Worm (Caenorhabditis elegans) whole organism, L1 larva: Measurements from ENCODE around the gene sru-2.

Experiments used
- C04F5.9 ChIP-seq: sonication (generic microtip); optimal IDR thresholded peaks from 2 replicates; lab custom pipeline; 2016; ENCODE audit warnings: missing genetic modification characterization, missing compliant biosample characterization
- C34B4.2 ChIP-seq: sonication (generic microtip); optimal IDR thresholded peaks from 2 replicates; lab custom pipeline; 2017; ENCODE audit warnings: mild to moderate bottlenecking, missing genetic modification characterization, missing compliant biosample characterization
- F16B12.6 ChIP-seq: fragments of 150-350 bp; optimal IDR thresholded peaks from 2 replicates; lab custom pipeline; 2014; ENCODE audit warnings: missing biosample characterization, missing genetic modification characterization
- Y116A8C.19 ChIP-seq: sonication (generic microtip); optimal IDR thresholded peaks from 2 replicates; lab custom pipeline; 2016; ENCODE audit warnings: missing compliant biosample characterization, missing genetic modification characterization, borderline replicate concordance
- aly-2 ChIP-seq: fragments of 150-350 bp; optimal IDR thresholded peaks from 2 replicates; lab custom pipeline; 2014; ENCODE audit warnings: missing biosample characterization, missing genetic modification characterization
- ama-1 ChIP-seq: fragments of 150-350 bp; optimal IDR thresholded peaks from 2 replicates; lab custom pipeline; 2014
- ceh-90 ChIP-seq: sonication (generic microtip); optimal IDR thresholded peaks from 2 replicates; lab custom pipeline; 2016; ENCODE audit warnings: missing genetic modification characterization, missing compliant biosample characterization
- dsc-1 ChIP-seq: sonication (generic microtip); optimal IDR thresholded peaks from 2 replicates; lab custom pipeline; 2016; ENCODE audit warnings: mild to moderate bottlenecking, missing genetic modification characterization, missing compliant biosample characterization
- efl-1 ChIP-seq, 4 experiments: fragments of 150-350 bp; optimal IDR thresholded peaks in 3 of 4; peaks in 1 of 4; 1 replicate in 1 of 4; 2 replicates in 3 of 4; lab custom pipeline; 2014; ENCODE audit warnings: missing biosample characterization in 2 of 4, missing genetic modification characterization in 2 of 4, missing genetic modification reagents in 2 of 4
- egl-13 ChIP-seq: sonication (generic microtip); optimal IDR thresholded peaks from 2 replicates; lab custom pipeline; 2016; ENCODE audit warnings: missing genotype, missing genetic modification reagents, missing genetic modification characterization, missing compliant biosample characterization
- egl-27 ChIP-seq, 2 experiments: fragments of 150-350 bp in 1 of 2; sonication (generic microtip); optimal IDR thresholded peaks; 3 replicates each; lab custom pipeline; 2017 to 2018; ENCODE audit warnings: missing biosample characterization in 2 of 2, missing genetic modification characterization in 2 of 2, missing genetic modification reagents in 2 of 2
- elt-2 ChIP-seq: sonication (generic microtip); optimal IDR thresholded peaks from 2 replicates; lab custom pipeline; 2016; ENCODE audit warnings: missing genetic modification characterization, mild to moderate bottlenecking, inconsistent platforms, missing compliant biosample characterization, missing genetic modification reagents
- fkh-10 ChIP-seq: sonication (generic microtip); optimal IDR thresholded peaks from 2 replicates; lab custom pipeline; 2017; ENCODE audit warnings: missing biosample characterization, missing genetic modification reagents, missing genetic modification characterization
- lin-13 ChIP-seq: fragments of 150-350 bp; optimal IDR thresholded peaks from 2 replicates; lab custom pipeline; 2014; ENCODE audit warnings: missing biosample characterization, missing genetic modification reagents, missing genetic modification characterization
- lin-14 ChIP-seq: fragments of 200-800 bp; sonication (Bioruptor generic); optimal IDR thresholded peaks from 2 replicates; lab custom pipeline; 2018; ENCODE audit warnings: mild to moderate bottlenecking, missing genetic modification characterization, moderate library complexity, missing compliant biosample characterization
- lsy-2 ChIP-seq, 2 experiments: fragments of 150-350 bp; optimal IDR thresholded peaks; 2 replicates each; lab custom pipeline; 2014; ENCODE audit warnings: missing biosample characterization in 2 of 2, missing genetic modification characterization in 2 of 2
- nhr-19 ChIP-seq: fragments of 200-800 bp; sonication (Bioruptor generic); conservative IDR thresholded peaks from 2 replicates; pipeline ENCODE4 v1.3.6; 2022; ENCODE audit warnings: missing genetic modification characterization, missing compliant biosample characterization
- nhr-28 ChIP-seq: fragments of 150-350 bp; optimal IDR thresholded peaks from 2 replicates; lab custom pipeline; 2014; ENCODE audit warnings: missing biosample characterization, missing genetic modification characterization
- nhr-47 ChIP-seq: sonication (generic microtip); optimal IDR thresholded peaks from 2 replicates; lab custom pipeline; 2016; ENCODE audit warnings: mild to moderate bottlenecking, missing genetic modification characterization, moderate library complexity, missing compliant biosample characterization
- nhr-84 ChIP-seq: sonication (generic microtip); optimal IDR thresholded peaks from 2 replicates; lab custom pipeline; 2017; ENCODE audit warnings: missing biosample characterization, missing genetic modification characterization
- nhr-85 ChIP-seq: sonication (generic microtip); peaks from one replicate; lab custom pipeline; 2016; ENCODE audit warnings: missing genetic modification characterization, inconsistent platforms, missing compliant biosample characterization
- skn-1 ChIP-seq: fragments of 150-350 bp; optimal IDR thresholded peaks from 2 replicates; lab custom pipeline; 2014; ENCODE audit warnings: missing biosample characterization, missing genetic modification characterization
- sox-4 ChIP-seq: sonication (generic microtip); optimal IDR thresholded peaks from 2 replicates; lab custom pipeline; 2016; ENCODE audit warnings: missing genetic modification characterization, missing compliant biosample characterization
- tlp-1 ChIP-seq: fragments of 150-350 bp; optimal IDR thresholded peaks from 2 replicates; lab custom pipeline; 2014; ENCODE audit warnings: missing biosample characterization, missing genetic modification characterization
- unc-130 ChIP-seq: fragments of 150-350 bp; optimal IDR thresholded peaks from 2 replicates; lab custom pipeline; 2017; ENCODE audit warnings: missing biosample characterization, missing genetic modification characterization, inconsistent platforms
- unc-62 ChIP-seq: fragments of 150-350 bp; optimal IDR thresholded peaks from 2 replicates; lab custom pipeline; 2014; ENCODE audit warnings: missing biosample characterization, missing genetic modification reagents, missing genetic modification characterization
- unc-98 ChIP-seq: fragments of 200-800 bp; sonication (Bioruptor generic); IDR thresholded peaks from 2 replicates; pipeline ENCODE4 v1.3.6; 2022; ENCODE audit warnings: missing genetic modification characterization, missing compliant biosample characterization
- vab-15 ChIP-seq: sonication (generic microtip); optimal IDR thresholded peaks from 2 replicates; lab custom pipeline; 2017; ENCODE audit warnings: missing genotype, mild to moderate bottlenecking, missing genetic modification characterization, missing compliant biosample characterization
- zag-1 ChIP-seq: fragments of 150-350 bp; optimal IDR thresholded peaks from 2 replicates; lab custom pipeline; 2014; ENCODE audit warnings: missing biosample characterization, missing genetic modification characterization
- ztf-11 ChIP-seq, 2 experiments: sonication (generic microtip); optimal IDR thresholded peaks; 2 replicates each; lab custom pipeline; 2016 to 2017; ENCODE audit warnings: missing genetic modification characterization in 2 of 2, missing biosample characterization in 1 of 2, missing compliant biosample characterization in 1 of 2

Gene sru-2

DNA sequence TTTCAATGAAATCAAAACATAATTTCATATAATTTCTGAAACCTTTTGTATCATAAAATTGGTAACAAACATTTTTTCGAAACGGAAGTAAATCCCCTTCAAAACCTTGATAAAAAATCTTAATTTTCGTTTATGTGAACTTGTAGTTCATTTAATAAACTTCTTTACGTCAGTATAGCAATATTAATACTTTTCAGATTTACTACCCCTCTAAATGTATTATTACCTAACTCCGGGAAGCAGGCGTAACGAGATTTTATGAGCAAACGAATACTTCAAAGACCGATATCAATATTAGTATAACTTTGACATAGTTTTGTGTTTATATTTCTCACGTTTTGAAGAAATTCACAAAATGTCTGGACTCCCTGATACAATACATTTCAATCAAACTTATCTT lies 2.2 kb downstream of the sru-2 start, which contains the start of gene sru-1:
Gene sru-1 (plus strand): TSS at position 301 of the 400 bp plus-strand sequence.
- TF ChIP-seq unc-98 (GFP tag; lab: Robert Waterston, UW) (no peak), lin-14 (GFP tag; lab: Kevin White, UChicago) (no peak), nhr-47 (no peak), sox-4 (tag; lab: Kevin White, UChicago) (no peak)

- no peak for TF ChIP-seq nhr-85
- TF ChIP-seq unc-62, result no peak
- no peak for TF ChIP-seq nhr-19 (GFP tag; lab: Robert Waterston, UW)
- no peak for TF ChIP-seq efl-1 (optimal IDR thresholded peaks at IDR 0.05; lab: Kevin White, UChicago)
- no peak for TF ChIP-seq efl-1 (GFP tag; optimal IDR thresholded peaks at IDR 0.05 in 1 of 2; lab: Kevin White, UChicago)
- TF ChIP-seq ztf-11 (tag; optimal IDR thresholded peaks at IDR 0.05; lab: Kevin White, UChicago), result no peak
- no peak for TF ChIP-seq nhr-47
- TF ChIP-seq fkh-10 (GFP tag; lab: Kevin White, UChicago), result no peak
Measured at ce11 chrIV:9490320-9490719, 4.2 kb downstream of the sru-2 start, which contains the start of gene sru-6. TSS of gene sru-6 (plus strand) at chrIV:9490620.

DNA sequence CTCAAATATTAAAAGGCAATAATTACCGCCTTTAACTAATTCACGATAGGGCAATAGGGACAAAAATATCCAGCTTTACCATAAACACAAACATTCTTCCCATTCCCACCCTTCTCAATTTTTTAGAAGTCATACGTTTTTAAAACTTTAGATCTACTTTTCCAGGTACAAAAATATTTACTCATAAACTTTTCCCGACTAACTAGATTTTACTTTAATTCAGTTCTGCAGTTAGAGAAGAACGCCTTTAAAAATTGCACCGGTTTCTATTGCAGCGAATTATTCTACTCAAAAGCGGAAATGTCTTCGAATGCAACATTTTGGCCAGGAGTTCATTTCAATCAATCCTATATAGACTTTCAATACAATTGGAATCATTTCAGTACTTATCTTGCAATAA lies 10.2 kb downstream of the sru-2 start, which contains the start of gene sru-3:
Gene sru-3 (plus strand): TSS at position 301 of the 400 bp plus-strand sequence.
- TF ChIP-seq fkh-10 (GFP tag; lab: Kevin White, UChicago) (no peak), Y116A8C.19 (tag; lab: Kevin White, UChicago) (no peak), nhr-85 (peak; percentile 25), aly-2 (no peak)

ce11 chrIV:9498088-9498487 lies 12.0 kb downstream of the sru-2 start, which contains the start of gene sru-4:
TSS of gene sru-4 (plus strand) at chrIV:9498388.
- TF ChIP-seq nhr-19 (GFP tag; lab: Robert Waterston, UW) (no peak), skn-1 (tag; lab: Kevin White, UChicago) (no peak), vab-15 (tag; lab: Kevin White, UChicago) (no peak), sox-4 (tag; lab: Kevin White, UChicago) (no peak), nhr-28 (no peak), egl-27 (tag; optimal IDR thresholded peaks at IDR 0.05; lab: Kevin White, UChicago) (no peak), dsc-1 (tag; lab: Kevin White, UChicago) (no peak), lin-13 (no peak), C34B4.2 (tag; lab: Kevin White, UChicago) (no peak)

DNA sequence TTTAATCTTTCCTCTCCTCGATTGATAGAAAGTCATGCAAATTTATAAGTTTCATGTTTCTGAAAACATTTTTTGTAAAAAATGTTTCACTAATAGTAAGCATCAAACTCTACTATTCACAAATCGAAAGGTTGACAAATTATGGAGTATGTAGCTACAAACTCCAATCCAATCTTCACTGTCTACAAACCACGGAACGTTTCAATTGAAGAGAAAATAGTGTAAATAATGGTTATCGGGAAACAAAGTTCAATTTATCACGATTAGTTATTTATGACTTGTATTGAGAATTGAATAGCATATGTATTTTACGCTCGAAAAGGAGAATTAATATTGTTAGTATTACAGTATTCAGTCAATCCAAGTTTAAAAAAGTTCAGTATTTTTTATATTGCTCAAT lies 13.6 kb downstream of the sru-2 start:
- TF ChIP-seq ama-1 (lab: Kevin White, UChicago) (no peak), unc-98 (GFP tag; lab: Robert Waterston, UW) (no peak), zag-1 (tag; lab: Kevin White, UChicago) (no peak)
- TF ChIP-seq, all 84 proteins: peak for 0

DNA sequence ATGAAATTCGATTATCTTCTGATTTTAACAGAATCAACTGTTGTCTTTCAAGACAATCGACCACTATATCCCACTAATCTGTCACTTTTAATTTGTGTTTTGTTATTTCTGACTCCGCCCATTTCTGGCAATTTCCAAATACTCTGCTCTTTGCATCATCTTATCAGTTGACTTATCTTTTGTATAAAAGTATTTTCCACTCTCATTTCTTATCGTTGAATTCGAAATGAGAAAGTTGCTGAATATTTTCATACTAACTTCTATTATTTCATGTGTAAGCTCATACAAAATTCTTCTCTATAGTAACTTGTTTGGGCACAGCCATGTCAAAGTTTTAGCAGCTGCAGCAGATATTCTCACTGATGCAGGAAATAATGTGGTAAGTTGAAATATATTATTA lies 14.0 kb downstream of the sru-2 start, which contains the start of gene ugt-21:
Gene ugt-21 (plus strand): TSS at position 212 of the 400 bp plus-strand sequence.
- no peak for TF ChIP-seq vab-15 (tag; lab: Kevin White, UChicago)
- peak; percentile 69 for TF ChIP-seq elt-2 (tag; lab: Kevin White, UChicago)
- TF ChIP-seq F16B12.6 (tag; lab: Kevin White, UChicago), result no peak
- no peak for TF ChIP-seq C04F5.9 (tag; lab: Kevin White, UChicago)
- TF ChIP-seq efl-1 (optimal IDR thresholded peaks at IDR 0.05; lab: Kevin White, UChicago), result no peak
- TF ChIP-seq efl-1 (GFP tag; optimal IDR thresholded peaks at IDR 0.05 in 1 of 2; lab: Kevin White, UChicago), result peak in 1 of 2 experiments; percentile 69
- no peak for TF ChIP-seq unc-98 (GFP tag; lab: Robert Waterston, UW)

DNA sequence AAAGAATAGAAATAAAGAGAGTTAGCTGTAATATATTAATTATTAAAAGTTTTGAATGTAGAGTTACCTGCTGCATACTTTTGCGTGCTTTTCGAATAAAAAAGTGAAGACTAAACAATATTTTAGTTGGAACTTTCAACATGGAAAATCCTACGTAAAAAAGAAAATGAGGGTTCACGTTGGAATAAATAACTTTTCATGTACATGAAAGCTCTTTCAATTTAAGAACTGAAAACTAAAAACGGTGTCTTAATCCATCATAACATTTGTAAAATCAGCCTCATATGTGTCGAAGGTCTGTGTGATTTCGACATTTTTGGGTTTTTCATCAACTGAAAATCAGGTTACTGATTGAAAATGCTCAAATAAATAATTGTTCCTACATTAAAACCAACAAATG lies 20.2 kb downstream of the sru-2 start, which contains the start of gene ttr-9:
Gene ttr-9 (minus strand): TSS at position 101 of the 400 bp plus-strand sequence.
- no peak for TF ChIP-seq lin-13
- no peak for TF ChIP-seq tlp-1 (tag; lab: Kevin White, UChicago)
- TF ChIP-seq unc-130 (tag; lab: Kevin White, UChicago), result no peak
- TF ChIP-seq lsy-2 (tag; optimal IDR thresholded peaks at IDR 0.05; lab: Kevin White, UChicago), result no peak
- TF ChIP-seq zag-1 (tag; lab: Kevin White, UChicago), result no peak
- no peak for TF ChIP-seq ceh-90 (tag; lab: Kevin White, UChicago)
- TF ChIP-seq nhr-47, result no peak
- TF ChIP-seq egl-13 (tag; lab: Kevin White, UChicago), result no peak
- no peak for TF ChIP-seq C04F5.9 (tag; lab: Kevin White, UChicago)
- no peak for TF ChIP-seq nhr-84 (tag; lab: Kevin White, UChicago)
- TF ChIP-seq, all 84 proteins: peak for 0
